Worm (Caenorhabditis elegans) whole organism, L3 larva: ENCODE measurements around the gene C47D12.4.

ENCODE experiments used
- ZK546.5 ChIP-seq: sonication (generic microtip); optimal IDR thresholded peaks from 2 replicates; lab custom pipeline; 2017; ENCODE audit warnings: missing biosample characterization, missing genetic modification characterization
- aly-2 ChIP-seq: fragments of 150-350 bp; optimal IDR thresholded peaks from 2 replicates; lab custom pipeline; 2014; ENCODE audit warnings: missing biosample characterization, missing genetic modification characterization
- ama-1 ChIP-seq: fragments of 150-350 bp; optimal IDR thresholded peaks from 2 replicates; lab custom pipeline; 2018
- ceh-16 ChIP-seq: sonication (generic microtip); optimal IDR thresholded peaks from 2 replicates; lab custom pipeline; 2017; ENCODE audit warnings: missing biosample characterization, missing genetic modification characterization
- ceh-28 ChIP-seq: fragments of 150-350 bp; optimal IDR thresholded peaks from 2 replicates; lab custom pipeline; 2014; ENCODE audit warnings: missing biosample characterization, missing genetic modification reagents, missing genetic modification characterization
- ceh-82 ChIP-seq: fragments of 150-350 bp; optimal IDR thresholded peaks from 2 replicates; lab custom pipeline; 2014; ENCODE audit warnings: missing biosample characterization, missing genetic modification characterization
- ceh-9 ChIP-seq: sonication (generic microtip); optimal IDR thresholded peaks from 2 replicates; lab custom pipeline; 2018; ENCODE audit warnings: missing biosample characterization, missing genetic modification characterization
- daf-12 ChIP-seq: fragments of 150-350 bp; optimal IDR thresholded peaks from 2 replicates; lab custom pipeline; 2014; ENCODE audit warnings: missing biosample characterization, missing genetic modification reagents, missing genetic modification characterization
- egl-27 ChIP-seq: sonication (generic microtip); optimal IDR thresholded peaks from 4 replicates; lab custom pipeline; 2017; ENCODE audit warnings: missing biosample characterization, missing genetic modification reagents, missing genetic modification characterization
- elt-1 ChIP-seq: fragments of 150-350 bp; optimal IDR thresholded peaks from 2 replicates; lab custom pipeline; 2014; ENCODE audit warnings: missing biosample characterization, missing genetic modification characterization
- elt-2 ChIP-seq: sonication (generic microtip); optimal IDR thresholded peaks from 2 replicates; lab custom pipeline; 2016; ENCODE audit warnings: missing genetic modification reagents, mild to moderate bottlenecking, missing genetic modification characterization, missing compliant biosample characterization
- eor-1 ChIP-seq, 2 experiments: fragments of 150-350 bp; optimal IDR thresholded peaks; 2 replicates each; lab custom pipeline; 2014 to 2018; ENCODE audit warnings: missing biosample characterization in 2 of 2, missing genetic modification characterization in 2 of 2
- fkh-10 ChIP-seq: sonication (generic microtip); optimal IDR thresholded peaks from 2 replicates; lab custom pipeline; 2017; ENCODE audit warnings: missing biosample characterization, missing genetic modification reagents, missing genetic modification characterization
- fkh-2 ChIP-seq: fragments of 150-350 bp; optimal IDR thresholded peaks from 2 replicates; lab custom pipeline; 2014; ENCODE audit warnings: missing biosample characterization, missing genetic modification reagents, missing genetic modification characterization
- fos-1 ChIP-seq: fragments of 150-350 bp; optimal IDR thresholded peaks from 2 replicates; lab custom pipeline; 2014; ENCODE audit warnings: missing biosample characterization, missing genetic modification characterization
- hmg-11 ChIP-seq: sonication (generic microtip); optimal IDR thresholded peaks from 2 replicates; lab custom pipeline; 2016; ENCODE audit warnings: missing genetic modification characterization, missing compliant biosample characterization
- jun-1 ChIP-seq: fragments of 150-350 bp; optimal IDR thresholded peaks from 2 replicates; lab custom pipeline; 2014; ENCODE audit warnings: missing biosample characterization, missing genetic modification reagents, missing genetic modification characterization
- lin-15B ChIP-seq: fragments of 150-350 bp; optimal IDR thresholded peaks from 2 replicates; lab custom pipeline; 2014; ENCODE audit warnings: missing biosample characterization, missing genetic modification characterization
- lin-39 ChIP-seq: fragments of 150-350 bp; optimal IDR thresholded peaks from 2 replicates; lab custom pipeline; 2018; ENCODE audit warnings: missing biosample characterization, missing genetic modification reagents, missing genetic modification characterization
- lsy-12 ChIP-seq: sonication (generic microtip); optimal IDR thresholded peaks from 2 replicates; lab custom pipeline; 2016; ENCODE audit warnings: mild to moderate bottlenecking, missing genetic modification characterization, missing compliant biosample characterization
- mdl-1 ChIP-seq: fragments of 150-350 bp; optimal IDR thresholded peaks from 2 replicates; lab custom pipeline; 2014; ENCODE audit warnings: missing biosample characterization, missing genetic modification characterization
- mml-1 ChIP-seq: fragments of 150-350 bp; sonication (generic microtip); optimal IDR thresholded peaks from 3 replicates; lab custom pipeline; 2014; ENCODE audit warnings: missing biosample characterization, missing genetic modification characterization
- nfya-1 ChIP-seq: sonication (generic microtip); optimal IDR thresholded peaks from 2 replicates; lab custom pipeline; 2017; ENCODE audit warnings: missing genetic modification characterization, mild to moderate bottlenecking, missing compliant biosample characterization, antibody characterized with exemption, moderate library complexity; ENCODE audit not compliant: insufficient read depth
- nhr-11 ChIP-seq: fragments of 150-350 bp; optimal IDR thresholded peaks from 2 replicates; lab custom pipeline; 2014; ENCODE audit warnings: missing biosample characterization, missing genetic modification characterization
- nhr-25 ChIP-seq: sonication (generic microtip); optimal IDR thresholded peaks from 2 replicates; lab custom pipeline; 2017; ENCODE audit warnings: missing biosample characterization, missing genetic modification characterization
- nhr-28 ChIP-seq: fragments of 150-350 bp; optimal IDR thresholded peaks from 2 replicates; lab custom pipeline; 2014; ENCODE audit warnings: missing biosample characterization, missing genetic modification characterization
- nhr-67 ChIP-seq: fragments of 150-350 bp; optimal IDR thresholded peaks from 2 replicates; lab custom pipeline; 2014; ENCODE audit warnings: missing biosample characterization, missing genetic modification characterization
- nhr-77 ChIP-seq: fragments of 150-350 bp; optimal IDR thresholded peaks from 2 replicates; lab custom pipeline; 2014; ENCODE audit warnings: missing biosample characterization, missing genetic modification characterization
- pha-4 ChIP-seq: fragments of 150-350 bp; optimal IDR thresholded peaks from 2 replicates; lab custom pipeline; 2014; ENCODE audit warnings: missing biosample characterization, missing genetic modification reagents, missing genetic modification characterization
- pqm-1 ChIP-seq: fragments of 150-350 bp; optimal IDR thresholded peaks from 2 replicates; lab custom pipeline; 2017; ENCODE audit warnings: missing biosample characterization, missing genetic modification characterization, inconsistent platforms
- sea-2 ChIP-seq: fragments of 150-350 bp; sonication (generic microtip); optimal IDR thresholded peaks from 4 replicates; lab custom pipeline; 2014; ENCODE audit warnings: missing biosample characterization, missing genetic modification reagents, missing genetic modification characterization
- unc-39 ChIP-seq: sonication (generic microtip); optimal IDR thresholded peaks from 4 replicates; lab custom pipeline; 2017; ENCODE audit warnings: missing biosample characterization, missing genetic modification characterization
- unc-62 ChIP-seq: fragments of 150-350 bp; sonication (generic microtip); optimal IDR thresholded peaks from 4 replicates; lab custom pipeline; 2014; ENCODE audit warnings: missing biosample characterization, missing genetic modification reagents, missing genetic modification characterization
- ztf-11 ChIP-seq: fragments of 150-350 bp; optimal IDR thresholded peaks from 2 replicates; lab custom pipeline; 2014; ENCODE audit warnings: missing biosample characterization, missing genetic modification characterization
- ztf-4 ChIP-seq: fragments of 150-350 bp; optimal IDR thresholded peaks from 2 replicates; lab custom pipeline; 2014; ENCODE audit warnings: missing biosample characterization, missing genetic modification characterization

Gene C47D12.4

DNA sequence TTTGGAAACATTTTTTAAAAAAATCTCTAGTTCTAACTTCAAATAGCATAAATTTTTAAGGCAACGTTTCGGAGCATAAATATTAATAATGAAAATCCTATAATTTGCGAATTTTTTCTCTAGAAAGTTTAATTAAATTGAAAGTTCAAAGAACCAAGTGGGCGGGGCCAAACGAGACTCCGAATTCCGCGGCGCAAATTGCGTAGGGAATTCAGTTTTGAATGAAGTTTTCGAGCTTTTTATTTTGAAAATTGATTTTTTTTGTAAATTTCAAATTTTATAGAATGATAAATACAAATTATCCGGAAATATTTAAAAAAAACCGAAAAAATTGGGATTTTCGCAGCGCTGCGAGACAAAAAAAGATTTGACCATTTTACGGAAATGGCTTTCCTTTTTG lies 39.2 kb downstream of the C47D12.4 start:
- TF ChIP-seq ceh-16 (tag; lab: Kevin White, UChicago), result no peak
- no peak for TF ChIP-seq nhr-67 (tag; lab: Kevin White, UChicago)
- TF ChIP-seq mml-1 (tag; lab: Kevin White, UChicago), result no peak
- TF ChIP-seq daf-12 (tag; lab: Kevin White, UChicago), result no peak
- TF ChIP-seq lin-15B (tag; lab: Kevin White, UChicago), result no peak
- no peak for TF ChIP-seq fkh-2
- no peak for TF ChIP-seq ceh-82 (tag; lab: Kevin White, UChicago)
- no peak for TF ChIP-seq pha-4
- no peak for TF ChIP-seq jun-1 (tag; lab: Kevin White, UChicago)
- no peak for TF ChIP-seq egl-27 (tag; lab: Kevin White, UChicago)
- no peak for TF ChIP-seq unc-39 (tag; lab: Kevin White, UChicago)
- no peak for TF ChIP-seq aly-2 (tag; lab: Kevin White, UChicago)
- no peak for TF ChIP-seq mdl-1
- no peak for TF ChIP-seq ZK546.5 (tag; lab: Kevin White, UChicago)
- no peak for TF ChIP-seq ceh-9 (tag; lab: Kevin White, UChicago)
- TF ChIP-seq elt-2, result no peak
- no peak for TF ChIP-seq nhr-77 (tag; lab: Kevin White, UChicago)

DNA sequence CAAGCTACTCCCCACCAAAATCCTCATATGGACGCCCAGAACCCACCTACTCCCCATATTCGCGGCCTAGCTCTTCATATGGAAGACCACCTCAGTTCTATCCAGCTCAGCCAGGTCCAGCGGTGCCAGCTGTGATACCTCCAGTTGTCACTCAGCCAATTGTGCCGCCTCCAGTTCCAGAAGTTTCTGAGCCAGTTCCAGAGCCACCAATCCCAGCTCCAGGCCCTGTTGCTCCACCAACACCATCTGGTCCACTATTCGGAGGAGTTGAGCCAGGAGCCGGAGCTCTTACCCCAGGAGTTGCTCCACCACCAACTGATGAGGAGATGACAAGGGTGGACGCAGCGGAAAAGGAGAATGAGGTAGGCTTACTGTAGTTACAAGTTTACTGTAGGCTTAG lies 40.0 kb downstream of the C47D12.4 start:
- TF ChIP-seq ama-1, result no peak
- no peak for TF ChIP-seq lin-39
- TF ChIP-seq nhr-25 (tag; lab: Kevin White, UChicago), result no peak
- TF ChIP-seq unc-62 (GFP tag; lab: Kevin White, UChicago), result no peak
- no peak for TF ChIP-seq eor-1 (tag; optimal IDR thresholded peaks at IDR 0.05; lab: Kevin White, UChicago)

ce11 chrII:11722164-11722563 lies 40.6 kb downstream of the C47D12.4 start:
- TF ChIP-seq sea-2 (GFP tag; lab: Kevin White, UChicago), result no peak
- TF ChIP-seq ceh-82 (tag; lab: Kevin White, UChicago), result no peak
- no peak for TF ChIP-seq nhr-25 (tag; lab: Kevin White, UChicago)
- no peak for TF ChIP-seq aly-2 (tag; lab: Kevin White, UChicago)
- no peak for TF ChIP-seq pha-4
- no peak for TF ChIP-seq pqm-1 (tag; lab: Kevin White, UChicago)
- TF ChIP-seq mml-1 (tag; lab: Kevin White, UChicago), result no peak
- TF ChIP-seq hmg-11, result no peak
- TF ChIP-seq nhr-28, result no peak
- no peak for TF ChIP-seq ztf-4 (tag; lab: Kevin White, UChicago)
- no peak for TF ChIP-seq elt-1 (tag; lab: Kevin White, UChicago)
- no peak for TF ChIP-seq ZK546.5 (tag; lab: Kevin White, UChicago)
- no peak for TF ChIP-seq nfya-1 (tag; lab: Kevin White, UChicago)
- no peak for TF ChIP-seq ceh-16 (tag; lab: Kevin White, UChicago)

- TF ChIP-seq daf-12 (tag; lab: Kevin White, UChicago), result no peak
- TF ChIP-seq ztf-11 (tag; lab: Kevin White, UChicago), result no peak
- TF ChIP-seq lsy-12 (tag; lab: Kevin White, UChicago), result no peak
- TF ChIP-seq pha-4, result no peak
- TF ChIP-seq ztf-4 (tag; lab: Kevin White, UChicago), result no peak
- no peak for TF ChIP-seq hmg-11
- TF ChIP-seq ceh-16 (tag; lab: Kevin White, UChicago), result no peak
- TF ChIP-seq ZK546.5 (tag; lab: Kevin White, UChicago), result no peak
- TF ChIP-seq fkh-2, result no peak
- TF ChIP-seq unc-39 (tag; lab: Kevin White, UChicago), result no peak
- no peak for TF ChIP-seq elt-1 (tag; lab: Kevin White, UChicago)
- TF ChIP-seq, all 47 proteins: peak for 0
These were observed 42.3 kb downstream of the C47D12.4 start, which contains the start of gene ldh-1 for ce11 chrII:11723904-11724303. ldh-1 (plus strand) TSS chrII:11724204.

- TF ChIP-seq nfya-1 (tag; lab: Kevin White, UChicago), result peak; percentile 68
- TF ChIP-seq mdl-1, result no peak
- TF ChIP-seq fkh-10, result peak; percentile 51
- TF ChIP-seq hmg-11, result peak; percentile 26
- TF ChIP-seq nhr-11, result no peak
- peak; percentile 15 for TF ChIP-seq pha-4
- peak; percentile 75 for TF ChIP-seq lin-39
- no peak for TF ChIP-seq ceh-28 (tag; lab: Kevin White, UChicago)
- TF ChIP-seq fos-1, result no peak
- peak; percentile 20 for TF ChIP-seq lin-15B (tag; lab: Kevin White, UChicago)
- TF ChIP-seq ztf-11 (tag; lab: Kevin White, UChicago), result no peak
- no peak for TF ChIP-seq nhr-77 (tag; lab: Kevin White, UChicago)
These were observed 42.8 kb downstream of the C47D12.4 start for ce11 chrII:11724362-11724761.
